Worm (Caenorhabditis elegans) whole organism, L4 larva: Measurements from ENCODE around the gene F36G9.3.

Experiments used
- ZK546.5 ChIP-seq, 2 experiments: sonication (generic microtip); optimal IDR thresholded peaks; 2 replicates each; lab custom pipeline; 2017; ENCODE audit warnings: missing biosample characterization in 2 of 2, missing genetic modification characterization in 2 of 2
- hlh-30 ChIP-seq: sonication (generic microtip); optimal IDR thresholded peaks from 2 replicates; lab custom pipeline; 2017; ENCODE audit warnings: antibody characterized with exemption, mild to moderate bottlenecking, missing genetic modification characterization, missing compliant biosample characterization; ENCODE audit not compliant: insufficient read depth
- lin-15B ChIP-seq: fragments of 150-350 bp; sonication (generic microtip); optimal IDR thresholded peaks from 3 replicates; lab custom pipeline; 2014; ENCODE audit warnings: missing biosample characterization, missing genetic modification characterization
- lir-3 ChIP-seq: sonication (generic microtip); optimal IDR thresholded peaks from 2 replicates; lab custom pipeline; 2016; ENCODE audit warnings: mild to moderate bottlenecking, missing genetic modification characterization, missing compliant biosample characterization
- mxl-3 ChIP-seq: fragments of 200-800 bp; sonication (Bioruptor generic); optimal IDR thresholded peaks from 2 replicates; lab custom pipeline; 2018; ENCODE audit warnings: mild to moderate bottlenecking, missing genetic modification characterization, missing compliant biosample characterization
- nhr-11 ChIP-seq: fragments of 150-350 bp; optimal IDR thresholded peaks from 2 replicates; lab custom pipeline; 2014; ENCODE audit warnings: missing biosample characterization, missing genetic modification characterization
- nhr-76 ChIP-seq: fragments of 150-350 bp; optimal IDR thresholded peaks from 2 replicates; lab custom pipeline; 2014; ENCODE audit warnings: missing biosample characterization, missing genetic modification characterization
- unc-130 ChIP-seq: sonication (generic microtip); optimal IDR thresholded peaks from 2 replicates; lab custom pipeline; 2016; ENCODE audit warnings: missing genetic modification reagents, missing genetic modification characterization, missing compliant biosample characterization
- unc-39 ChIP-seq: sonication (generic microtip); optimal IDR thresholded peaks from 2 replicates; lab custom pipeline; 2017; ENCODE audit warnings: missing biosample characterization, missing genetic modification characterization
- vab-7 ChIP-seq: fragments of 200-800 bp; sonication (Bioruptor generic); IDR thresholded peaks from 2 replicates; pipeline ENCODE4 v1.3.6; 2022; ENCODE audit warnings: missing genetic modification reagents, missing genetic modification characterization, missing compliant biosample characterization

DNA sequence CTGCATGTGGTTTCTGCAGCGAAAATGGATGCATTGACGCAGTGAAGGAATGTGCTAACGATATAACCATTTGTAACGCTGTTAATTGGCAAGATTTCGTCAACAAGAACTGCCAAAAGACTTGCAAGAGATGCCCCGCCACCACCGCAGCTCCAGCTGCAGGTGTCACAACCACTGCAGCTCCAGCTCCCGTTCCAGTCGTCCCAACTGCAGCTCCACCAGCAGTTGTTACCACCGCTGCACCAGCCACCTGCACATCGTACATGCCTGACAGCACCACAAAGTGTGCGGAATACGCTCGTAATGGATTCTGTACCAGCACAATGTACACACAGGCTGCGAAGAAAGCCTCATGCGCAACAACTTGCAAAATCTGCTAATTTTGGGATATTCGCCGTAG is 44.5 kb upstream of the F36G9.3 start:
- TF ChIP-seq vab-7 (GFP tag; lab: Robert Waterston, UW) (no peak), hlh-30 (no peak), nhr-76 (tag; lab: Kevin White, UChicago) (no peak), unc-39 (no peak), mxl-3 (GFP tag; lab: Kevin White, UChicago) (no peak), nhr-11 (tag; lab: Kevin White, UChicago) (no peak), lin-15B (tag; lab: Kevin White, UChicago) (no peak), ZK546.5 (tag; optimal IDR thresholded peaks at IDR 0.05; lab: Kevin White, UChicago) (no peak), lir-3 (tag; lab: Kevin White, UChicago) (no peak), unc-130 (GFP tag; lab: Kevin White, UChicago) (no peak)
